Fruit fly (Drosophila melanogaster): ENCODE data around the gene Ced-12.

The Ced-12 gene

dm6 chr2L:12081118-12081665, 16.4 kb upstream of the Ced-12 start:
- TF ChIP-seq cic (GFP tag; optimal IDR thresholded peaks at IDR 0.05) (no peak), CG7045 (GFP tag; optimal IDR thresholded peaks at IDR 0.05) (no peak), Hr96 (GFP tag; optimal IDR thresholded peaks at IDR 0.05) (no peak), CG7101 (tag; optimal IDR thresholded peaks at IDR 0.05) (no peak)

dm6 chr2L:12085010-12085409, 12.6 kb upstream of the Ced-12 start:
- TF ChIP-seq Hr96 (GFP tag; optimal IDR thresholded peaks at IDR 0.05) (no peak), CG7101 (tag; optimal IDR thresholded peaks at IDR 0.05) (no peak), Mnt (GFP tag; optimal IDR thresholded peaks at IDR 0.05) (no peak), toe (GFP tag; optimal IDR thresholded peaks at IDR 0.05) (no peak), CG7045 (GFP tag; optimal IDR thresholded peaks at IDR 0.05) (no peak)

- TF ChIP-seq pad (GFP tag; optimal IDR thresholded peaks at IDR 0.05) (no peak), cic (GFP tag; optimal IDR thresholded peaks at IDR 0.05) (no peak), Clk (GFP tag; optimal IDR thresholded peaks at IDR 0.05) (no peak), CG7045 (GFP tag; optimal IDR thresholded peaks at IDR 0.05) (no peak), CG12768 (GFP tag; optimal IDR thresholded peaks at IDR 0.05) (no peak), toe (GFP tag; optimal IDR thresholded peaks at IDR 0.05) (no peak), bab1 (GFP tag; optimal IDR thresholded peaks at IDR 0.05) (no peak), tj (GFP tag; optimal IDR thresholded peaks at IDR 0.05) (no peak)
These were observed 11.9 kb upstream of the Ced-12 start, which contains the start of gene prd for dm6 chr2L:12085619-12086171. Gene prd, minus strand, starts transcription at chr2L:12085827.

dm6 chr2L:12087442-12087841, 10.2 kb upstream of the Ced-12 start:
- no peak for TF ChIP-seq CG12768 (GFP tag; optimal IDR thresholded peaks at IDR 0.05)
- TF ChIP-seq toe (GFP tag; optimal IDR thresholded peaks at IDR 0.05) = no peak
- TF ChIP-seq pad (GFP tag; optimal IDR thresholded peaks at IDR 0.05) = no peak
- no peak for TF ChIP-seq Crg-1 (GFP tag; optimal IDR thresholded peaks at IDR 0.05)
- no peak for TF ChIP-seq tj (GFP tag; optimal IDR thresholded peaks at IDR 0.05)
- no peak for TF ChIP-seq Mnt (GFP tag; optimal IDR thresholded peaks at IDR 0.05)
- TF ChIP-seq ovo (GFP tag; optimal IDR thresholded peaks at IDR 0.05) = no peak
- no peak for TF ChIP-seq Clk (GFP tag; optimal IDR thresholded peaks at IDR 0.05)
- no peak for TF ChIP-seq kay (GFP tag; ENCODE audit: borderline replicate concordance)
- no peak for TF ChIP-seq CG33017 (tag; optimal IDR thresholded peaks at IDR 0.05)
- TF ChIP-seq CG14711 (tag; optimal IDR thresholded peaks at IDR 0.05) = no peak
- TF ChIP-seq cnc (optimal IDR thresholded peaks at IDR 0.05) = no peak
- no peak for TF ChIP-seq CG7101 (tag; optimal IDR thresholded peaks at IDR 0.05)
- no peak for TF ChIP-seq Hr96 (GFP tag; optimal IDR thresholded peaks at IDR 0.05)
- TF ChIP-seq CG1620 (GFP tag; optimal IDR thresholded peaks at IDR 0.05) = no peak

- TF ChIP-seq ovo (GFP tag; optimal IDR thresholded peaks at IDR 0.05) (no peak), Clk (GFP tag; optimal IDR thresholded peaks at IDR 0.05) (no peak), CG12768 (GFP tag; optimal IDR thresholded peaks at IDR 0.05) (no peak), toe (GFP tag; optimal IDR thresholded peaks at IDR 0.05) (no peak), CG14711 (tag; optimal IDR thresholded peaks at IDR 0.05) (no peak), CG7101 (tag; optimal IDR thresholded peaks at IDR 0.05) (no peak), Mnt (GFP tag; optimal IDR thresholded peaks at IDR 0.05) (no peak), CG7045 (GFP tag; optimal IDR thresholded peaks at IDR 0.05) (no peak), cic (GFP tag; optimal IDR thresholded peaks at IDR 0.05) (no peak), cnc (optimal IDR thresholded peaks at IDR 0.05) (no peak), CG5204 (GFP tag; optimal IDR thresholded peaks at IDR 0.05) (no peak), bab1 (GFP tag; optimal IDR thresholded peaks at IDR 0.05) (no peak), CG33017 (tag; optimal IDR thresholded peaks at IDR 0.05) (no peak)
These were observed 8.5 kb upstream of the Ced-12 start for dm6 chr2L:12089145-12089544.

dm6 chr2L:12091522-12091921, 6.1 kb upstream of the Ced-12 start, which contains the start of gene Pex19:
Gene Pex19, plus strand, starts transcription at chr2L:12091822.
- TF ChIP-seq CG7101 (tag; optimal IDR thresholded peaks at IDR 0.05) (no peak), CG11617 (GFP tag; optimal IDR thresholded peaks at IDR 0.05) (no peak), toe (GFP tag; optimal IDR thresholded peaks at IDR 0.05) (no peak), bab1 (GFP tag; optimal IDR thresholded peaks at IDR 0.05) (no peak), cic (GFP tag; optimal IDR thresholded peaks at IDR 0.05) (no peak), CG1620 (GFP tag; optimal IDR thresholded peaks at IDR 0.05) (no peak), Hr96 (GFP tag; optimal IDR thresholded peaks at IDR 0.05) (no peak), CG14711 (tag; optimal IDR thresholded peaks at IDR 0.05) (no peak), Crg-1 (GFP tag; optimal IDR thresholded peaks at IDR 0.05) (no peak), CG12768 (GFP tag; optimal IDR thresholded peaks at IDR 0.05) (no peak), pad (GFP tag; optimal IDR thresholded peaks at IDR 0.05) (no peak), ovo (GFP tag; optimal IDR thresholded peaks at IDR 0.05) (no peak), CG33017 (tag; optimal IDR thresholded peaks at IDR 0.05) (no peak), tj (GFP tag; optimal IDR thresholded peaks at IDR 0.05) (no peak), cnc (optimal IDR thresholded peaks at IDR 0.05) (no peak), kay (GFP tag; ENCODE audit: borderline replicate concordance) (no peak), Clk (GFP tag; optimal IDR thresholded peaks at IDR 0.05) (no peak), CG5204 (GFP tag; optimal IDR thresholded peaks at IDR 0.05) (no peak), CG7045 (GFP tag; optimal IDR thresholded peaks at IDR 0.05) (no peak), Mnt (GFP tag; optimal IDR thresholded peaks at IDR 0.05) (no peak)

- TF ChIP-seq CG1620 (GFP tag; optimal IDR thresholded peaks at IDR 0.05) (no peak), tj (GFP tag; optimal IDR thresholded peaks at IDR 0.05) (no peak), CG11617 (GFP tag; optimal IDR thresholded peaks at IDR 0.05) (no peak), Clk (GFP tag; optimal IDR thresholded peaks at IDR 0.05) (no peak), bab1 (GFP tag; optimal IDR thresholded peaks at IDR 0.05) (no peak), CG5204 (GFP tag; optimal IDR thresholded peaks at IDR 0.05) (no peak), CG14711 (tag; optimal IDR thresholded peaks at IDR 0.05) (no peak), ovo (GFP tag; optimal IDR thresholded peaks at IDR 0.05) (no peak), CG7045 (GFP tag; optimal IDR thresholded peaks at IDR 0.05) (no peak), Crg-1 (GFP tag; optimal IDR thresholded peaks at IDR 0.05) (no peak), Hr96 (GFP tag; optimal IDR thresholded peaks at IDR 0.05) (no peak), CG7101 (tag; optimal IDR thresholded peaks at IDR 0.05) (no peak), cic (GFP tag; optimal IDR thresholded peaks at IDR 0.05) (no peak), toe (GFP tag; optimal IDR thresholded peaks at IDR 0.05) (no peak), CG33017 (tag; optimal IDR thresholded peaks at IDR 0.05) (no peak)
These were observed 5.6 kb upstream of the Ced-12 start for dm6 chr2L:12092041-12092440.

Measured in whole organism, adult.